Worm (Caenorhabditis elegans): ENCODE data around the gene hse-5.

hse-5 gene

DNA sequence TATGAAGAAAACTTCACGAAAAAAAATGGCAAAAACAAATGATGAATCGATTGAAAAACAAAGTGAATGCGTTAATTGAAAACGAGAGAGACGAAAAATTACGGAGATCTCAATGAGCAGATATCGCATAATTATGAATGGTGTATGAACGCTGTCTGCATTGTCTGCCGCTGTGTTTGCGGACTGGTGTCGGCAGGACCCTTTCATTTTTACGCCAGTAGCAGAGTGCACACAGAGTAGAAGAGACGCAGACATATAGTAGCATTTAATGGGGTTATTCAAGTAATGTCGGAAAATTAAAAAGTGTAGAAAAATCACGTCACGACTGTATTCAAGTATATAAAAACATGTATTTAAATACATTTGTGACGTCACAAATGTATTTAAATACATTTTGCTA lies 35.7 kb downstream of the hse-5 start:
- no peak for TF ChIP-seq hrde-1 (tag; optimal IDR thresholded peaks at IDR 0.05; ENCODE audit: borderline replicate concordance)
- peak; percentile 69; the same call in 1 of the 2 replicates for TF ChIP-seq hmg-1.2 (GFP tag; IDR thresholded peaks at IDR 0.05)

DNA sequence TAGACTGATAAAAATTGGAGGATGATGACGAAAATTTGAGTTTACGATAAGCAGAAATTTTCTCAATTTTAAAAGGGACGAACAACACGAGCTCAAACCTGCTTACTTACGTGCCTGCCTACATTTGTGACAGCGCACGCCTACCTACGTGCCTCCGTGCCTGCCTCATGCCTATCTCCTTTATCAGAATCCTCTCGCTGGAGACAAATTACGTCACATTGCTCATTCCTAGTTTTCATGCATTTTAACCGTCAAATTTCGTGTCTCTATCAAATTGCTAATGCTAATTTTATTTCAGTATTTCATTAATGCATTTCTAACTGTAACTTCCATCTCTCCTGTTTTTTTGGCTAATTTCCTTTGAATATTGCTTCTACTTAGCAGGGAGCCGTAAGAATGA lies 36.2 kb downstream of the hse-5 start, which contains the start of gene pals-27:
Gene pals-27 (plus strand): TSS at position 301 of the 400 bp plus-strand sequence.
- no peak for TF ChIP-seq K11D2.4 (GFP tag; IDR thresholded peaks at IDR 0.05)
- no peak for TF ChIP-seq B0336.3 (GFP tag; IDR thresholded peaks at IDR 0.05)
- TF ChIP-seq xnd-1 (tag; optimal IDR thresholded peaks at IDR 0.05), result no peak
- no peak for TF ChIP-seq nfya-2 (GFP tag; IDR thresholded peaks at IDR 0.05)
- no peak for TF ChIP-seq hmg-1.2 (GFP tag; IDR thresholded peaks at IDR 0.05)
- TF ChIP-seq dpff-1 (tag; optimal IDR thresholded peaks at IDR 0.05), result no peak
- TF ChIP-seq zim-3 (tag; optimal IDR thresholded peaks at IDR 0.05), result no peak
- TF ChIP-seq sea-2 (GFP tag; IDR thresholded peaks at IDR 0.05), result no peak
- TF ChIP-seq tbp1 (GFP tag; optimal IDR thresholded peaks at IDR 0.05), result no peak
- no peak for TF ChIP-seq madf-3 (GFP tag; IDR thresholded peaks at IDR 0.05)
- no peak for TF ChIP-seq tbx-9 (tag; optimal IDR thresholded peaks at IDR 0.05; ENCODE audit: borderline replicate concordance)
- no peak for TF ChIP-seq rcor-1 (GFP tag; IDR thresholded peaks at IDR 0.05)
- no peak for TF ChIP-seq rec-8 (tag; optimal IDR thresholded peaks at IDR 0.05)
- TF ChIP-seq ets-4 (GFP tag; optimal IDR thresholded peaks at IDR 0.05), result no peak
- no peak for TF ChIP-seq hlh-12 (tag; optimal IDR thresholded peaks at IDR 0.05)

DNA sequence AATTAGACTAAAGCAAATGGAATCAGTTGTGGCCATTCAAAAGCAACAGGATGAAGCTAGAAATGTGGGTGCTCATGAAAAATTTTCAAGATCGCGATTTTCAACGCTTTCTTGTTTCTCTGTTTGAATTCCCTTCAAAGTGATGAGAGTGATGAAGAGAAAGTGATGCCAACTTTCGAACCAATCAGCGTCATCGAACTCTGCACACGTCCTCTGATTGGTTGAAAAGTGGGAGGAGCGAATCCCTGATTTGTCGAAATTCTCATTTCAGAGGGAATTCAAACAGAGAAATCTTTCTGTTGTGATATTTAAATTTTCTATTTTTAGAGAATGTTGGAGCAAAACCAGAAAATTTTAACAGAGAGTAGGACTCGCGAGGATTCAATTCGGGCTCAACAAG lies 37.0 kb downstream of the hse-5 start:
- no peak for TF ChIP-seq lag-1 (GFP tag; IDR thresholded peaks at IDR 0.05)
- no peak for TF ChIP-seq F23B12.7 (tag; optimal IDR thresholded peaks at IDR 0.05; ENCODE audit: insufficient read depth)
- TF ChIP-seq tbp1 (GFP tag; optimal IDR thresholded peaks at IDR 0.05), result no peak
- no peak for TF ChIP-seq ztf-18 (tag; optimal IDR thresholded peaks at IDR 0.05)
- no peak for TF ChIP-seq cebp-2 (GFP tag; IDR thresholded peaks at IDR 0.05)
- no peak for TF ChIP-seq nhr-90 (tag; optimal IDR thresholded peaks at IDR 0.05)
- no peak for TF ChIP-seq atf-7 (tag; optimal IDR thresholded peaks at IDR 0.05)
- no peak for TF ChIP-seq ceh-79 (tag; optimal IDR thresholded peaks at IDR 0.05)
- no peak for TF ChIP-seq ztf-22 (GFP tag; optimal IDR thresholded peaks at IDR 0.05)
- no peak for TF ChIP-seq bed-2 (GFP tag; IDR thresholded peaks at IDR 0.05)
- TF ChIP-seq ztf-26 (tag; optimal IDR thresholded peaks at IDR 0.05), result no peak
- TF ChIP-seq madf-3 (GFP tag; IDR thresholded peaks at IDR 0.05), result no peak
- TF ChIP-seq let-526 (GFP tag; IDR thresholded peaks at IDR 0.05), result no peak
- no peak for TF ChIP-seq T26A5.8 (tag; optimal IDR thresholded peaks at IDR 0.05)
- TF ChIP-seq B0336.3 (GFP tag; IDR thresholded peaks at IDR 0.05), result no peak
- TF ChIP-seq lin-40 (tag; optimal IDR thresholded peaks at IDR 0.05), result no peak
- no peak for TF ChIP-seq bed-1 (GFP tag; IDR thresholded peaks at IDR 0.05)
- no peak for TF ChIP-seq Y67H2A.10 (GFP tag; conservative IDR thresholded peaks at IDR 0.05)

DNA sequence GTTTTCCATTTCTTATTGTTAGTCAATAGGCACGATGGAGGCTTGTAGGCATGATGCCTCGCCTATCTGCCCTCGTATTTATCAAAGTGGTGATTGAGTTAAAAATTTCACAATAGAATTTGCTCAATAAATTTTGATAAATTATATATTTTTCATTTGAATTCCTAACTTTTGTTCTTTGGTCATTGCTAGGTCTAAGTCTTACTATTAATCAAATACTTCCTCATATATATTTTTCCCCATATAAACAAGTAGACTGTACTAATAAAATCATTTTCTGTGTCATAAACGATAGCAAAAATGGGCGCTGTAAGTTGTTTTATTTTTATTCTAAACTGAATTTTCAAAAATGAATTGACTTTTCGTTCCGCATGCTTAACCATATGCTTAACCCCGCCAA lies 39.4 kb downstream of the hse-5 start, which contains the start of gene pals-28:
Gene pals-28 (plus strand): TSS at position 301 of the 400 bp plus-strand sequence.
- no peak for TF ChIP-seq tbp1 (GFP tag; optimal IDR thresholded peaks at IDR 0.05)
- TF ChIP-seq lsl-1 (GFP tag; optimal IDR thresholded peaks at IDR 0.05), result no peak
- TF ChIP-seq F10E7.11 (tag; optimal IDR thresholded peaks at IDR 0.05), result no peak
- TF ChIP-seq Y56A3A.18 (GFP tag; IDR thresholded peaks at IDR 0.05), result no peak
- no peak for TF ChIP-seq ztf-28 (GFP tag; IDR thresholded peaks at IDR 0.05)
- TF ChIP-seq B0035.1 (tag; optimal IDR thresholded peaks at IDR 0.05), result no peak
- TF ChIP-seq zfh-2 (GFP tag; conservative IDR thresholded peaks at IDR 0.05), result no peak
- TF ChIP-seq nhr-27 (tag; optimal IDR thresholded peaks at IDR 0.05), result no peak
- TF ChIP-seq lin-35 (GFP tag; optimal IDR thresholded peaks at IDR 0.05), result no peak
- no peak for TF ChIP-seq madf-3 (GFP tag; IDR thresholded peaks at IDR 0.05)
- no peak for TF ChIP-seq snpc-4 (GFP tag; optimal IDR thresholded peaks at IDR 0.05)
- no peak for TF ChIP-seq snpc-4 (tag; optimal IDR thresholded peaks at IDR 0.05)
- TF ChIP-seq F55B11.4 (tag; optimal IDR thresholded peaks at IDR 0.05; ENCODE audit: borderline replicate concordance, insufficient read depth), result no peak
- TF ChIP-seq let-526 (GFP tag; IDR thresholded peaks at IDR 0.05), result no peak
- no peak for TF ChIP-seq unc-130 (GFP tag; optimal IDR thresholded peaks at IDR 0.05)
- TF ChIP-seq nfya-1 (tag; optimal IDR thresholded peaks at IDR 0.05; ENCODE audit: borderline replicate concordance, insufficient read depth), result no peak
- TF ChIP-seq nhr-120 (GFP tag; IDR thresholded peaks at IDR 0.05), result no peak
- TF ChIP-seq xnd-1 (tag; optimal IDR thresholded peaks at IDR 0.05), result no peak
- no peak for TF ChIP-seq sea-2 (GFP tag; IDR thresholded peaks at IDR 0.05)
